Fruit fly (Drosophila melanogaster) whole organism: ENCODE data around the gene N.

Experiments
- CG8478 ChIP-seq: fragments of >200 bp; optimal IDR thresholded peaks from 2 replicates; lab custom pipeline; 2018; ENCODE audit warnings: inconsistent platforms
- Dll ChIP-seq: fragments of >200 bp; optimal IDR thresholded peaks from 2 replicates; lab custom pipeline; 2017
- EcR ChIP-seq, 2 experiments: fragments of >200 bp; optimal IDR thresholded peaks; 2 replicates each; lab custom pipeline; 2017; ENCODE audit warnings: missing biosample characterization in 2 of 2, missing genetic modification characterization in 2 of 2, missing genetic modification reagents in 2 of 2
- psq ChIP-seq: fragments of >200 bp; optimal IDR thresholded peaks from 2 replicates; lab custom pipeline; 2017
- usp ChIP-seq: fragments of >200 bp; optimal IDR thresholded peaks from 2 replicates; lab custom pipeline; 2017; ENCODE audit warnings: missing biosample characterization, missing genetic modification characterization, mixed read lengths

DNA sequence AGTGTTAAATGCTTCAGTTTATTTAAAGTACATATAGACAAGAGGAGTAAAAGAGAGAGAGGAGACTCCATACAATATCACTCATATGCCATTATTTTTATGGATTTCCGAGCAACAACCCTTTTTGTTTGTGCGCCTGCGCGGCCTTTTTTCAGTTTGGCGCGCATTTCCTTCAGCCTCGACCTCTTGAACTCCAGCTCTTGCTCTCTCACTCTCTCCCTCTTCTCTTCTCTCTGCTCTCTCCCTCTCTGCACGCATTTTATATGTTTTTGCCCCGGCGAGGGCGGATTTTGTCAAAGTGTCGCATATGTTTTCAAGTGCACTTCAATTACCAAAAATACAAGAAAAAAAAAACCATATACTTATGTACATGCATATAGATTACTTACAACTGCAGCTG, 7.4 kb downstream of the N start:
- TF ChIP-seq usp (GFP tag; lab: Kevin White, UChicago) (no peak), psq (lab: Kevin White, UChicago) (no peak), CG8478 (lab: Kevin White, UChicago) (no peak), EcR (GFP tag; optimal IDR thresholded peaks at IDR 0.05; lab: Kevin White, UChicago) (no peak), Dll (lab: Kevin White, UChicago) (no peak)
